Worm (Caenorhabditis elegans): ENCODE measurements around the gene fln-2.

DNA sequence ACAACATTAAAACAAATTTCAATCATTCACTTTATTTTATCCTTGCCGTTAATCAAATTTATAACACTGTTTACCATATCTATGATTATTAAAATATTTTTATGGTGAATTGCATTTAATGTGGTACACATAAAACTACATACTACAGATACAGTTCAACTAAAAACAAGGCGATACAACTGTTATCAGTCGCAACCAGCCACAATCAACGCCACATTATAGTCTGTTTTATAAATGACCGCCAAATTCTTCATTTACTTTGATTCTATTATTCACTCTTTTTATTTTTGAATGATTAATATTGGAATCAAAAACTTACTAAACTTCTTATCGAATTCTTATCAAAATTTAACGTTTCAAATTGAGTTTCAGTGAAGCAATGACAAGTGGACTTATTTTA is 30.6 kb downstream of the fln-2 start, which contains the start of gene B0272.4:
- TF ChIP-seq lin-13 (GFP tag; optimal IDR thresholded peaks at IDR 0.05), result no peak
- no peak for TF ChIP-seq ceh-82 (tag; optimal IDR thresholded peaks at IDR 0.05)
- no peak for TF ChIP-seq F49E8.2 (tag; optimal IDR thresholded peaks at IDR 0.05; ENCODE audit: borderline replicate concordance)
- TF ChIP-seq unc-39 (tag; optimal IDR thresholded peaks at IDR 0.05), result no peak
- no peak for TF ChIP-seq snpc-4 (tag; optimal IDR thresholded peaks at IDR 0.05)
